Worm (Caenorhabditis elegans) whole organism, young adult: Measurements from ENCODE around the gene C26B2.7.
A peak's percentile ranks its signal among the peaks of the same experiment; 100 is the strongest.

Source experiments
- B0019.2 ChIP-seq: fragments of 200-800 bp; sonication (Bioruptor generic); conservative IDR thresholded peaks from 2 replicates; pipeline ENCODE4 v1.3.6; 2022; ENCODE audit warnings: missing genetic modification reagents, missing genetic modification characterization, missing compliant biosample characterization
- B0336.3 ChIP-seq: fragments of 200-800 bp; sonication (Bioruptor generic); IDR thresholded peaks from 2 replicates; pipeline ENCODE4 v1.3.6; 2022; ENCODE audit warnings: missing genetic modification characterization, missing compliant biosample characterization
- F22D6.2 ChIP-seq: sonication (generic microtip); optimal IDR thresholded peaks from 2 replicates; lab custom pipeline; 2016; ENCODE audit warnings: mild to moderate bottlenecking, missing genetic modification characterization, missing compliant biosample characterization
- F33H1.4 ChIP-seq: fragments of 200-800 bp; sonication (Bioruptor generic); IDR thresholded peaks from 2 replicates; pipeline ENCODE4 v1.3.6; 2022; ENCODE audit warnings: missing genetic modification reagents, missing genetic modification characterization, missing compliant biosample characterization
- F37B4.10 ChIP-seq: fragments of 200-800 bp; sonication (Bioruptor generic); IDR thresholded peaks from 2 replicates; pipeline ENCODE4 v1.3.6; 2022; ENCODE audit warnings: missing genetic modification characterization, missing compliant biosample characterization
- F39B2.1 ChIP-seq: fragments of 200-800 bp; sonication (Bioruptor generic); IDR thresholded peaks from 2 replicates; pipeline ENCODE4 v1.3.6; 2022; ENCODE audit warnings: missing genetic modification reagents, missing genetic modification characterization, missing compliant biosample characterization
- F57C9.4 ChIP-seq: sonication (generic microtip); optimal IDR thresholded peaks from 2 replicates; lab custom pipeline; 2017; ENCODE audit warnings: mild to moderate bottlenecking, missing genetic modification characterization, missing compliant biosample characterization
- K11D2.4 ChIP-seq: fragments of 200-800 bp; sonication (Bioruptor generic); IDR thresholded peaks from 2 replicates; pipeline ENCODE4 v1.3.6; 2022; ENCODE audit warnings: missing genetic modification reagents, missing genetic modification characterization, missing compliant biosample characterization
- Y79H2A.3 ChIP-seq: fragments of 200-800 bp; sonication (Bioruptor generic); conservative IDR thresholded peaks from 2 replicates; pipeline ENCODE4 v1.3.6; 2022; ENCODE audit warnings: missing genetic modification reagents, missing genetic modification characterization, missing compliant biosample characterization
- akir-1 ChIP-seq: fragments of 200-800 bp; sonication (Bioruptor generic); optimal IDR thresholded peaks from 2 replicates; lab custom pipeline; 2018; ENCODE audit warnings: mild to moderate bottlenecking, missing genetic modification characterization, moderate library complexity, missing compliant biosample characterization
- ama-1 ChIP-seq, 3 experiments: fragments of 150-350 bp in 1 of 3; sonication (generic microtip) in 2 of 3; optimal IDR thresholded peaks; 2 replicates each; lab custom pipeline; 2014 to 2018; ENCODE audit warnings: missing biosample characterization in 2 of 3, missing genetic modification characterization in 2 of 3, missing genetic modification reagents in 2 of 3
- aptf-2 ChIP-seq: fragments of 200-800 bp; sonication (Bioruptor generic); conservative IDR thresholded peaks from 2 replicates; pipeline ENCODE4 v1.3.6; 2022; ENCODE audit warnings: missing genetic modification reagents, missing genetic modification characterization, missing compliant biosample characterization
- aptf-3 ChIP-seq: fragments of 200-800 bp; sonication (Bioruptor generic); IDR thresholded peaks from 2 replicates; pipeline ENCODE4 v1.3.6; 2022; ENCODE audit warnings: missing genetic modification characterization, missing compliant biosample characterization
- atf-7 ChIP-seq: sonication (generic microtip); optimal IDR thresholded peaks from 2 replicates; lab custom pipeline; 2017; ENCODE audit warnings: mild to moderate bottlenecking, missing genetic modification characterization, missing compliant biosample characterization
- attf-6 ChIP-seq: fragments of 200-800 bp; sonication (Bioruptor generic); IDR thresholded peaks from 2 replicates; pipeline ENCODE4 v1.3.6; 2022; ENCODE audit warnings: missing genetic modification reagents, missing genetic modification characterization, missing compliant biosample characterization
- cebp-1 ChIP-seq, 2 experiments: fragments of 200-800 bp in 1 of 2; sonication (Bioruptor generic) in 1 of 2; sonication (generic microtip) in 1 of 2; IDR thresholded peaks in 1 of 2; optimal IDR thresholded peaks in 1 of 2; 2 replicates each; pipeline versions ENCODE4 v1.3.6 to Lab custom; 2017 to 2022; ENCODE audit warnings: missing compliant biosample characterization in 2 of 2, missing genetic modification characterization in 2 of 2, mild to moderate bottlenecking in 1 of 2, missing genetic modification reagents in 1 of 2, moderate library complexity in 1 of 2
- die-1 ChIP-seq: sonication (generic microtip); optimal IDR thresholded peaks from 2 replicates; lab custom pipeline; 2016; ENCODE audit warnings: missing genotype, mild to moderate bottlenecking, missing genetic modification characterization, missing compliant biosample characterization
- egl-18 ChIP-seq: fragments of 200-800 bp; sonication (Bioruptor generic); IDR thresholded peaks from 2 replicates; pipeline ENCODE4 v1.3.6; 2022; ENCODE audit warnings: missing genetic modification reagents, missing genetic modification characterization, missing compliant biosample characterization
- egl-44 ChIP-seq: fragments of 200-800 bp; sonication (Bioruptor generic); IDR thresholded peaks from 2 replicates; pipeline ENCODE4 v1.3.6; 2022; ENCODE audit warnings: missing genetic modification reagents, missing genetic modification characterization, missing compliant biosample characterization
- egrh-3 ChIP-seq: fragments of 200-800 bp; sonication (Bioruptor generic); IDR thresholded peaks from 2 replicates; pipeline ENCODE4 v1.3.6; 2022; ENCODE audit warnings: missing genetic modification reagents, missing genetic modification characterization, missing compliant biosample characterization
- ets-4 ChIP-seq: fragments of 200-800 bp; sonication (Bioruptor generic); optimal IDR thresholded peaks from 2 replicates; lab custom pipeline; 2018; ENCODE audit warnings: mild to moderate bottlenecking, missing genetic modification characterization, missing compliant biosample characterization
- hsf-1 ChIP-seq: fragments of 200-800 bp; sonication (Bioruptor generic); IDR thresholded peaks from 2 replicates; pipeline ENCODE4 v1.3.6; 2022; ENCODE audit warnings: missing genetic modification reagents, missing genetic modification characterization, missing compliant biosample characterization
- lin-35 ChIP-seq, 3 experiments: fragments of 150-350 bp in 2 of 3; sonication (generic microtip) in 1 of 3; optimal IDR thresholded peaks; 2 replicates each; lab custom pipeline; 2014 to 2018; ENCODE audit warnings: missing biosample characterization in 3 of 3, missing genetic modification characterization in 3 of 3, missing genetic modification reagents in 3 of 3
- lsl-1 ChIP-seq: fragments of 200-800 bp; sonication (Bioruptor generic); optimal IDR thresholded peaks from 2 replicates; lab custom pipeline; 2018; ENCODE audit warnings: mild to moderate bottlenecking, missing genetic modification characterization, moderate library complexity, missing compliant biosample characterization
- madf-10 ChIP-seq: sonication (generic microtip); optimal IDR thresholded peaks from 2 replicates; lab custom pipeline; 2016; ENCODE audit warnings: mild to moderate bottlenecking, missing genetic modification characterization, missing compliant biosample characterization
- mes-4 ChIP-seq: sonication (generic microtip); optimal IDR thresholded peaks from 2 replicates; lab custom pipeline; 2016; ENCODE audit warnings: missing genotype, missing genetic modification characterization, missing compliant biosample characterization
- nhr-179 ChIP-seq: sonication (generic microtip); optimal IDR thresholded peaks from 2 replicates; lab custom pipeline; 2016; ENCODE audit warnings: mild to moderate bottlenecking, missing genetic modification characterization, missing compliant biosample characterization
- nhr-80 ChIP-seq: sonication (generic microtip); optimal IDR thresholded peaks from 2 replicates; lab custom pipeline; 2016; ENCODE audit warnings: missing genetic modification characterization, missing compliant biosample characterization
- rec-8 ChIP-seq, 2 experiments: sonication (generic microtip); optimal IDR thresholded peaks; 2 replicates each; lab custom pipeline; 2016; ENCODE audit warnings: mild to moderate bottlenecking in 2 of 2, missing genetic modification characterization in 2 of 2, missing genetic modification reagents in 2 of 2, missing genotype in 2 of 2, missing biosample characterization in 1 of 2, missing compliant biosample characterization in 1 of 2, moderate library complexity in 1 of 2
- repo-1 ChIP-seq: sonication (generic microtip); optimal IDR thresholded peaks from 2 replicates; lab custom pipeline; 2017; ENCODE audit warnings: mild to moderate bottlenecking, missing genetic modification characterization, missing compliant biosample characterization
- rpc-1 ChIP-seq, 2 experiments: fragments of 150-350 bp in 1 of 2; sonication (generic microtip) in 1 of 2; optimal IDR thresholded peaks; 2 replicates each; lab custom pipeline; 2014 to 2018; ENCODE audit warnings: missing biosample characterization in 1 of 2, missing genetic modification characterization in 1 of 2, missing genetic modification reagents in 1 of 2, missing genotype in 1 of 2
- sdz-38 ChIP-seq: sonication (generic microtip); optimal IDR thresholded peaks from 2 replicates; lab custom pipeline; 2016; ENCODE audit warnings: missing genotype, missing genetic modification characterization, missing compliant biosample characterization
- snpc-1.1 ChIP-seq: sonication (generic microtip); optimal IDR thresholded peaks from 2 replicates; lab custom pipeline; 2017; ENCODE audit warnings: missing genetic modification characterization, mild to moderate bottlenecking, missing compliant biosample characterization, antibody characterized with exemption, moderate library complexity, missing genotype, missing genetic modification reagents; ENCODE audit not compliant: insufficient read depth
- snpc-1.3 ChIP-seq: sonication (generic microtip); optimal IDR thresholded peaks from 2 replicates; lab custom pipeline; 2017; ENCODE audit warnings: missing genetic modification characterization, mild to moderate bottlenecking, missing compliant biosample characterization, antibody characterized with exemption, moderate library complexity, missing genotype, missing genetic modification reagents; ENCODE audit not compliant: insufficient read depth
- snpc-3.4 ChIP-seq: sonication (generic microtip); optimal IDR thresholded peaks from 2 replicates; lab custom pipeline; 2017; ENCODE audit warnings: missing genetic modification characterization, mild to moderate bottlenecking, missing compliant biosample characterization, antibody characterized with exemption, moderate library complexity, missing genotype, missing genetic modification reagents
- snpc-4 ChIP-seq, 5 experiments: fragments of 150-350 bp in 1 of 5; sonication (generic microtip) in 4 of 5; optimal IDR thresholded peaks; 2 replicates each; lab custom pipeline; 2014 to 2018; ENCODE audit warnings: missing genetic modification characterization in 5 of 5, missing biosample characterization in 3 of 5, antibody characterized with exemption in 2 of 5, mild to moderate bottlenecking in 2 of 5, missing compliant biosample characterization in 2 of 5, missing genotype in 2 of 5, moderate library complexity in 2 of 5, missing genetic modification reagents in 1 of 5
- somi-1 ChIP-seq: fragments of 200-800 bp; sonication (Bioruptor generic); optimal IDR thresholded peaks from 2 replicates; lab custom pipeline; 2018; ENCODE audit warnings: mild to moderate bottlenecking, missing genetic modification characterization, missing compliant biosample characterization
- sptf-2 ChIP-seq: fragments of 200-800 bp; sonication (Bioruptor generic); optimal IDR thresholded peaks from 2 replicates; lab custom pipeline; 2018; ENCODE audit warnings: mild to moderate bottlenecking, missing genetic modification characterization, missing compliant biosample characterization
- tbp1 ChIP-seq: fragments of 200-800 bp; sonication (Bioruptor generic); optimal IDR thresholded peaks from 2 replicates; lab custom pipeline; 2018; ENCODE audit warnings: mild to moderate bottlenecking, missing genetic modification characterization, missing compliant biosample characterization
- tlf-1 ChIP-seq: fragments of 200-800 bp; sonication (Bioruptor generic); optimal IDR thresholded peaks from 2 replicates; lab custom pipeline; 2018; ENCODE audit warnings: mild to moderate bottlenecking, missing genetic modification characterization, missing compliant biosample characterization
- ztf-18 ChIP-seq: sonication (generic microtip); optimal IDR thresholded peaks from 2 replicates; lab custom pipeline; 2016; ENCODE audit warnings: missing genotype, mild to moderate bottlenecking, missing genetic modification characterization, missing compliant biosample characterization
- ztf-25 ChIP-seq: fragments of 200-800 bp; sonication (Bioruptor generic); IDR thresholded peaks from 2 replicates; pipeline ENCODE4 v1.3.6; 2022; ENCODE audit warnings: missing genetic modification reagents, missing genetic modification characterization, missing compliant biosample characterization
- ztf-26 ChIP-seq: sonication (generic microtip); optimal IDR thresholded peaks from 2 replicates; lab custom pipeline; 2017; ENCODE audit warnings: missing genetic modification characterization, missing compliant biosample characterization
- ztf-28 ChIP-seq: fragments of 200-800 bp; sonication (Bioruptor generic); IDR thresholded peaks from 2 replicates; pipeline ENCODE4 v1.3.6; 2022; ENCODE audit warnings: missing genetic modification reagents, missing genetic modification characterization, missing compliant biosample characterization
- ztf-3 ChIP-seq: fragments of 200-800 bp; sonication (Bioruptor generic); optimal IDR thresholded peaks from 2 replicates; lab custom pipeline; 2018; ENCODE audit warnings: mild to moderate bottlenecking, missing genetic modification characterization, missing compliant biosample characterization
- ztf-6 ChIP-seq: fragments of 200-800 bp; sonication (Bioruptor generic); IDR thresholded peaks from 2 replicates; pipeline ENCODE4 v1.3.6; 2022; ENCODE audit warnings: missing genetic modification reagents, missing genetic modification characterization, missing compliant biosample characterization

The C26B2.7 gene

DNA sequence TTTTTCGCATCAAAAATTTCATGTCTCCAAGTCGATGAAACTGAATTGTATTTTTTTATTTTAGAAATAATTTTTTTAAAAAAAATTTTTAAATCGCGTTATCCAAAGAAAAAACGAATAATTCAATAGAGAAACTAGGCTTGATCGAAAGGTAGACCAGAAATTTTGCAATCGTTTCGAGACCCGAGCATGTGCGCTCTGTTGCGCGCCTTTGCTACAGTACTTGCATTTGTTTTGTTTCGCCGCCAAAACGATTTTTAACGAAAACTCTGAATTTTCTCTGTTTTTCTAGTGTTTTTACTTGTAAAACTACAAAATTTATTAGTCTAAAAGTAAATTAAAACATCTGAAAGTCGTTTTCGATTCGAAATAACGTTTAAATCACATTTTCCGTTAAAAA is 45.2 kb downstream of the C26B2.7 start (continued):
- TF ChIP-seq Y79H2A.3 (GFP tag; lab: Robert Waterston, UW) = no peak
- no peak for TF ChIP-seq mes-4 (tag; lab: Kevin White, UChicago)
- TF ChIP-seq attf-6 (GFP tag; lab: Robert Waterston, UW) = no peak
- TF ChIP-seq sdz-38 (tag; lab: Kevin White, UChicago) = no peak
- TF ChIP-seq F33H1.4 (GFP tag; lab: Robert Waterston, UW) = peak; percentile 94
- no peak for TF ChIP-seq tbp1
- TF ChIP-seq snpc-1.3 (tag; lab: Kevin White, UChicago) = peak; percentile 6
- TF ChIP-seq B0019.2 (GFP tag; lab: Robert Waterston, UW) = no peak
- no peak for TF ChIP-seq lin-35 (GFP tag; optimal IDR thresholded peaks at IDR 0.05; lab: Kevin White, UChicago)
- peak; percentile 60 for TF ChIP-seq snpc-3.4 (tag; lab: Kevin White, UChicago)
- peak; percentile 92 for TF ChIP-seq lsl-1 (GFP tag; lab: Kevin White, UChicago)
- TF ChIP-seq nhr-80 (tag; lab: Kevin White, UChicago) = no peak
- no peak for TF ChIP-seq cebp-1 (GFP tag; IDR thresholded peaks at IDR 0.05; lab: Robert Waterston, UW)
- no peak for TF ChIP-seq cebp-1 (tag; optimal IDR thresholded peaks at IDR 0.05; lab: Kevin White, UChicago)
- no peak for TF ChIP-seq sptf-2 (GFP tag; lab: Kevin White, UChicago)
- no peak for TF ChIP-seq ztf-3 (GFP tag; lab: Kevin White, UChicago)
- TF ChIP-seq F22D6.2 (tag; lab: Kevin White, UChicago) = no peak
- TF ChIP-seq F57C9.4 (tag; lab: Kevin White, UChicago) = no peak
- TF ChIP-seq rpc-1 (optimal IDR thresholded peaks at IDR 0.05; lab: Kevin White, UChicago) = no peak
- TF ChIP-seq rpc-1 (tag; optimal IDR thresholded peaks at IDR 0.05; lab: Kevin White, UChicago) = no peak
- no peak for TF ChIP-seq aptf-2 (GFP tag; lab: Robert Waterston, UW)
- no peak for TF ChIP-seq egl-18 (GFP tag; lab: Robert Waterston, UW)
- TF ChIP-seq ztf-28 = no peak
- no peak for TF ChIP-seq repo-1 (tag; lab: Kevin White, UChicago)
- TF ChIP-seq die-1 (tag; lab: Kevin White, UChicago) = no peak
- TF ChIP-seq ztf-25 (GFP tag; lab: Robert Waterston, UW) = no peak
- TF ChIP-seq F39B2.1 (GFP tag; lab: Robert Waterston, UW) = no peak
- TF ChIP-seq ama-1 (optimal IDR thresholded peaks at IDR 0.05; lab: Kevin White, UChicago) = no peak
- TF ChIP-seq ama-1 (GFP tag; optimal IDR thresholded peaks at IDR 0.05; lab: Kevin White, UChicago) = no peak
- no peak for TF ChIP-seq nhr-179
- no peak for TF ChIP-seq hsf-1 (GFP tag; lab: Robert Waterston, UW)
- TF ChIP-seq aptf-3 (GFP tag; lab: Robert Waterston, UW) = no peak
- TF ChIP-seq egl-44 (GFP tag; lab: Robert Waterston, UW) = no peak
- no peak for TF ChIP-seq ztf-18 (tag; lab: Kevin White, UChicago)
- no peak for TF ChIP-seq akir-1 (GFP tag; lab: Kevin White, UChicago)
- no peak for TF ChIP-seq B0336.3 (GFP tag; lab: Robert Waterston, UW)

ce11 chrIV:8062359-8062758 is 46.3 kb downstream of the C26B2.7 start, which contains the start of gene sax-7:
Gene sax-7 (plus strand): TSS chrIV:8062659.
- TF ChIP-seq tlf-1 (GFP tag; lab: Kevin White, UChicago) = no peak
- TF ChIP-seq ets-4 (GFP tag; lab: Kevin White, UChicago) = no peak
- no peak for TF ChIP-seq atf-7 (tag; lab: Kevin White, UChicago)
- no peak for TF ChIP-seq aptf-2 (GFP tag; lab: Robert Waterston, UW)
- no peak for TF ChIP-seq snpc-4 (GFP tag; optimal IDR thresholded peaks at IDR 0.05; lab: Kevin White, UChicago)
- TF ChIP-seq snpc-4 (tag; optimal IDR thresholded peaks at IDR 0.05; lab: Kevin White, UChicago) = no peak
- no peak for TF ChIP-seq snpc-1.1 (tag; lab: Kevin White, UChicago)
- no peak for TF ChIP-seq egl-44 (GFP tag; lab: Robert Waterston, UW)
- TF ChIP-seq F37B4.10 (GFP tag; lab: Robert Waterston, UW) = no peak
- no peak for TF ChIP-seq rec-8 (tag; optimal IDR thresholded peaks at IDR 0.05; lab: Kevin White, UChicago)
- TF ChIP-seq ztf-6 (GFP tag; lab: Robert Waterston, UW) = no peak
- TF ChIP-seq somi-1 = no peak
- TF ChIP-seq K11D2.4 (GFP tag; lab: Robert Waterston, UW) = no peak
- no peak for TF ChIP-seq egrh-3 (GFP tag; lab: Robert Waterston, UW)
- no peak for TF ChIP-seq tbp1
- TF ChIP-seq ztf-26 (tag; lab: Kevin White, UChicago) = no peak
- no peak for TF ChIP-seq madf-10 (tag; lab: Kevin White, UChicago)
- TF ChIP-seq ztf-3 (GFP tag; lab: Kevin White, UChicago) = no peak
- TF ChIP-seq, all 124 proteins: peak for 0
